Worm (Caenorhabditis elegans) whole organism, L4/young adult: Measurements from ENCODE around the gene deg-1.

Experiments
- W03F9.2 ChIP-seq: fragments of 150-350 bp; optimal IDR thresholded peaks from 2 replicates; lab custom pipeline; 2014; ENCODE audit warnings: missing biosample characterization, missing genetic modification characterization
- dao-5 ChIP-seq: sonication (generic microtip); optimal IDR thresholded peaks from 2 replicates; lab custom pipeline; 2016; ENCODE audit warnings: missing genotype, missing genetic modification characterization, moderate library complexity, missing compliant biosample characterization
- him-1 ChIP-seq: sonication (generic microtip); optimal IDR thresholded peaks from 2 replicates; lab custom pipeline; 2016; ENCODE audit warnings: missing genotype, missing genetic modification reagents, missing genetic modification characterization, missing compliant biosample characterization

The deg-1 gene

ce11 chrX:7736171-7736570, 16.7 kb upstream of the deg-1 start, which contains the start of gene set-12:
set-12 (minus strand) TSS chrX:7736271.
- TF ChIP-seq dao-5 (tag; lab: Kevin White, UChicago) (no peak), him-1 (tag; lab: Kevin White, UChicago) (no peak), W03F9.2 (tag; lab: Kevin White, UChicago) (no peak)

ce11 chrX:7739353-7739752, 13.5 kb upstream of the deg-1 start, which contains the start of gene K09F5.1:
K09F5.1 (plus strand) TSS chrX:7739653.
- TF ChIP-seq dao-5 (tag; lab: Kevin White, UChicago) (no peak), him-1 (tag; lab: Kevin White, UChicago) (no peak), W03F9.2 (tag; lab: Kevin White, UChicago) (no peak)

ce11 chrX:7743939-7744338, 8.9 kb upstream of the deg-1 start, which contains the start of gene ref-2:
ref-2 (plus strand) TSS chrX:7744239.
- TF ChIP-seq him-1 (tag; lab: Kevin White, UChicago) = no peak
- no peak for TF ChIP-seq W03F9.2 (tag; lab: Kevin White, UChicago)
- TF ChIP-seq dao-5 (tag; lab: Kevin White, UChicago) = no peak

- no peak for TF ChIP-seq W03F9.2 (tag; lab: Kevin White, UChicago)
- no peak for TF ChIP-seq dao-5 (tag; lab: Kevin White, UChicago)
- no peak for TF ChIP-seq him-1 (tag; lab: Kevin White, UChicago)
Observed at ce11 chrX:7745386-7745785, 7.5 kb upstream of the deg-1 start.

ce11 chrX:7750084-7750483, 2.8 kb upstream of the deg-1 start:
- TF ChIP-seq dao-5 (tag; lab: Kevin White, UChicago) = no peak
- no peak for TF ChIP-seq him-1 (tag; lab: Kevin White, UChicago)
- TF ChIP-seq W03F9.2 (tag; lab: Kevin White, UChicago) = no peak

ce11 chrX:7773714-7774318, 20.9 kb downstream of the deg-1 start:
- peak; percentile 40 for TF ChIP-seq dao-5 (tag; lab: Kevin White, UChicago)
- no peak for TF ChIP-seq W03F9.2 (tag; lab: Kevin White, UChicago)

ce11 chrX:7776509-7777001, 23.7 kb downstream of the deg-1 start, which contains the start of gene mec-7:
mec-7 (minus strand) TSS chrX:7776689.
- no peak for TF ChIP-seq dao-5 (tag; lab: Kevin White, UChicago)
- no peak for TF ChIP-seq W03F9.2 (tag; lab: Kevin White, UChicago)
- TF ChIP-seq him-1 (tag; lab: Kevin White, UChicago) = no peak

- TF ChIP-seq dao-5 (tag; lab: Kevin White, UChicago) (no peak), W03F9.2 (tag; lab: Kevin White, UChicago) (no peak), him-1 (tag; lab: Kevin White, UChicago) (no peak)
Observed at ce11 chrX:7778786-7779185, 25.9 kb downstream of the deg-1 start.

ce11 chrX:7779527-7780033, 26.7 kb downstream of the deg-1 start, which contains the start of gene ZK154.1:
ZK154.1 (plus strand) TSS chrX:7779577.
- no peak for TF ChIP-seq dao-5 (tag; lab: Kevin White, UChicago)
- TF ChIP-seq him-1 (tag; lab: Kevin White, UChicago) = no peak
- TF ChIP-seq W03F9.2 (tag; lab: Kevin White, UChicago) = no peak

- TF ChIP-seq dao-5 (tag; lab: Kevin White, UChicago) (no peak), W03F9.2 (tag; lab: Kevin White, UChicago) (no peak), him-1 (tag; lab: Kevin White, UChicago) (no peak)
Observed at ce11 chrX:7781827-7782226, 29.0 kb downstream of the deg-1 start.

ce11 chrX:7782389-7782788, 29.5 kb downstream of the deg-1 start, which contains the start of gene ZK154.4:
ZK154.4 (minus strand) TSS chrX:7782415.
- TF ChIP-seq dao-5 (tag; lab: Kevin White, UChicago) = no peak
- peak; percentile 17 for TF ChIP-seq him-1 (tag; lab: Kevin White, UChicago)

ce11 chrX:7787885-7788353, 35.0 kb downstream of the deg-1 start, which contains the start of gene ZK154.5:
ZK154.5 (minus strand) TSS chrX:7787935.
- TF ChIP-seq him-1 (tag; lab: Kevin White, UChicago) (no peak), W03F9.2 (tag; lab: Kevin White, UChicago) (peak; percentile 34)

ce11 chrX:7791802-7792201, 38.9 kb downstream of the deg-1 start:
- TF ChIP-seq W03F9.2 (tag; lab: Kevin White, UChicago) (no peak), him-1 (tag; lab: Kevin White, UChicago) (peak; percentile 16)
